Worm (Caenorhabditis elegans) whole organism, midembryonic: ENCODE measurements around the gene F52D10.4.

Experiments used
- flt-1 ChIP-seq: fragments of 200-800 bp; sonication (Bioruptor generic); IDR thresholded peaks from 2 replicates; pipeline ENCODE4 v1.3.6; 2022; ENCODE audit warnings: missing genetic modification characterization, missing compliant biosample characterization
- med-1 ChIP-seq: sonication (generic microtip); optimal IDR thresholded peaks from 2 replicates; lab custom pipeline; 2017; ENCODE audit warnings: missing genetic modification characterization, mild to moderate bottlenecking, missing compliant biosample characterization, antibody characterized with exemption, missing genetic modification reagents; ENCODE audit not compliant: insufficient read depth
- ref-1 ChIP-seq: fragments of 200-800 bp; sonication (Bioruptor generic); conservative IDR thresholded peaks from 2 replicates; pipeline ENCODE4 v1.3.6; 2022; ENCODE audit warnings: missing genetic modification reagents, missing genetic modification characterization, missing compliant biosample characterization
- tab-1 ChIP-seq: fragments of 200-800 bp; sonication (Bioruptor generic); IDR thresholded peaks from 2 replicates; pipeline ENCODE4 v1.3.6; 2022; ENCODE audit warnings: missing genetic modification characterization, missing compliant biosample characterization

DNA sequence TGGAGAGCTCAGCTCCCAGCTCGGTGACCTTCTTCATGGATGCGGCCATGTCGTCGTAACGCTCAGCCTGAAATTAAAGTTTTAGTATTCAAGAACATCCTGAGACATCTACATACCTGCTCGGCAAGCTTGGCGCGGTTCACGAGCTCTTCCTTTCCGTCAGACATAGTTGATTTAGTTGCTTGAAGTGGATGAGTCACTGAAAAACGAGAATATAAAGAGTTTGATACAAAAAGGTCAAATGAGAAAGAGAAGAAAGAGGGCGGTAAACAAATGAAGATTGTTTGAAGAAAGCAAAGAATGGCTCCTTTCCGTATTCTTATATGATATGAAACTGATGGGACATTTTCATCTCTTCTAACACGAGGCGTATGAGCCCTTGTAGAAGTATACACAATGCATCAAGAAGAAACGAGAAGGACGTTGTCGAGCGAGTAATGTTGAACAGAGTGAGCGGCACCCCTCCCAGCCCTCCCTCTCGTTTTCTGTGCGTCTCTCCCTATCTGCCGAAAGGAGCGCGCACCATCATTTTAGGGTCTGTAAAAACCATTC, 12.0 kb upstream of the F52D10.4 start, which contains the start of gene ftt-2:
- no peak for TF ChIP-seq med-1
- TF ChIP-seq ref-1 (GFP tag; lab: Robert Waterston, UW), result no peak
- TF ChIP-seq flt-1, result no peak
- TF ChIP-seq tab-1, result no peak
